Worm (Caenorhabditis elegans) whole organism, L2 larva: ENCODE data around the gene Y41G9A.17.
A peak's percentile ranks its signal among the peaks of the same experiment; 100 is the strongest.

ENCODE experiments used
- C34F6.9 ChIP-seq: fragments of 150-350 bp; optimal IDR thresholded peaks from 2 replicates; lab custom pipeline; 2014; ENCODE audit warnings: missing biosample characterization, missing genetic modification characterization
- F13H6.1 ChIP-seq: sonication (generic microtip); optimal IDR thresholded peaks from 2 replicates; lab custom pipeline; 2016; ENCODE audit warnings: missing genetic modification characterization, missing compliant biosample characterization
- R02D3.7 ChIP-seq: fragments of 150-350 bp; optimal IDR thresholded peaks from 2 replicates; lab custom pipeline; 2014; ENCODE audit warnings: missing biosample characterization, missing genetic modification characterization
- Y55F3AM.14 ChIP-seq: fragments of 200-800 bp; sonication (Bioruptor generic); optimal IDR thresholded peaks from 2 replicates; lab custom pipeline; 2018; ENCODE audit warnings: mild to moderate bottlenecking, missing genetic modification characterization, missing compliant biosample characterization
- ZK546.5 ChIP-seq: sonication (generic microtip); optimal IDR thresholded peaks from 2 replicates; lab custom pipeline; 2017; ENCODE audit warnings: missing biosample characterization, missing genetic modification characterization
- alr-1 ChIP-seq: fragments of 150-350 bp; optimal IDR thresholded peaks from 2 replicates; lab custom pipeline; 2014; ENCODE audit warnings: missing biosample characterization, missing genetic modification characterization
- aly-2 ChIP-seq: fragments of 150-350 bp; optimal IDR thresholded peaks from 2 replicates; lab custom pipeline; 2014; ENCODE audit warnings: missing biosample characterization, missing genetic modification characterization
- ama-1 ChIP-seq: fragments of 150-350 bp; optimal IDR thresholded peaks from 2 replicates; lab custom pipeline; 2018; ENCODE audit warnings: inconsistent platforms
- blmp-1 ChIP-seq: sonication (generic microtip); optimal IDR thresholded peaks from 2 replicates; lab custom pipeline; 2017; ENCODE audit warnings: missing genetic modification characterization, mild to moderate bottlenecking, missing compliant biosample characterization, antibody characterized with exemption, moderate library complexity; ENCODE audit not compliant: insufficient read depth
- ceh-16 ChIP-seq: fragments of 150-350 bp; optimal IDR thresholded peaks from 2 replicates; lab custom pipeline; 2014; ENCODE audit warnings: missing biosample characterization, missing genetic modification characterization
- ceh-82 ChIP-seq: fragments of 150-350 bp; optimal IDR thresholded peaks from 2 replicates; lab custom pipeline; 2014; ENCODE audit warnings: missing biosample characterization, missing genetic modification characterization
- crh-2 ChIP-seq: sonication (generic microtip); optimal IDR thresholded peaks from 2 replicates; lab custom pipeline; 2017; ENCODE audit warnings: missing biosample characterization, missing genetic modification characterization
- dmd-4 ChIP-seq: sonication (generic microtip); optimal IDR thresholded peaks from 2 replicates; lab custom pipeline; 2017; ENCODE audit warnings: missing biosample characterization, missing genetic modification characterization
- egl-27 ChIP-seq: sonication (generic microtip); optimal IDR thresholded peaks from 3 replicates; lab custom pipeline; 2017; ENCODE audit warnings: missing biosample characterization, missing genetic modification reagents, missing genetic modification characterization
- elt-1 ChIP-seq: fragments of 150-350 bp; optimal IDR thresholded peaks from 2 replicates; lab custom pipeline; 2014; ENCODE audit warnings: missing biosample characterization, missing genetic modification characterization
- elt-3 ChIP-seq: sonication (generic microtip); optimal IDR thresholded peaks from 2 replicates; lab custom pipeline; 2017; ENCODE audit warnings: missing biosample characterization, missing genetic modification characterization
- fos-1 ChIP-seq: fragments of 150-350 bp; optimal IDR thresholded peaks from 2 replicates; lab custom pipeline; 2014; ENCODE audit warnings: missing biosample characterization, missing genetic modification characterization
- gmeb-1 ChIP-seq: fragments of 150-350 bp; optimal IDR thresholded peaks from 2 replicates; lab custom pipeline; 2014; ENCODE audit warnings: missing biosample characterization, missing genetic modification characterization
- lin-11 ChIP-seq: fragments of 150-350 bp; sonication (generic microtip); optimal IDR thresholded peaks from 2 replicates; lab custom pipeline; 2014; ENCODE audit warnings: missing biosample characterization, missing genetic modification characterization, inconsistent platforms, mixed read lengths
- lin-13 ChIP-seq: fragments of 150-350 bp; optimal IDR thresholded peaks from 2 replicates; lab custom pipeline; 2014; ENCODE audit warnings: missing biosample characterization, missing genetic modification reagents, missing genetic modification characterization
- lin-39 ChIP-seq: fragments of 150-350 bp; optimal IDR thresholded peaks from 2 replicates; lab custom pipeline; 2014; ENCODE audit warnings: missing biosample characterization, missing genetic modification reagents, missing genetic modification characterization
- lsy-2 ChIP-seq, 2 experiments: fragments of 150-350 bp in 1 of 2; sonication (generic microtip) in 1 of 2; optimal IDR thresholded peaks; 2 replicates each; lab custom pipeline; 2014 to 2017; ENCODE audit warnings: missing biosample characterization in 2 of 2, missing genetic modification characterization in 2 of 2
- mab-5 ChIP-seq: fragments of 150-350 bp; optimal IDR thresholded peaks from 2 replicates; lab custom pipeline; 2014; ENCODE audit warnings: missing biosample characterization, missing genetic modification characterization
- mbf-1 ChIP-seq: sonication (generic microtip); optimal IDR thresholded peaks from 2 replicates; lab custom pipeline; 2017; ENCODE audit warnings: missing biosample characterization, missing genetic modification characterization
- mdl-1 ChIP-seq, 2 experiments: fragments of 150-350 bp in 1 of 2; sonication (generic microtip) in 1 of 2; optimal IDR thresholded peaks; 2 replicates each; lab custom pipeline; 2017; ENCODE audit warnings: missing biosample characterization in 2 of 2, missing genetic modification characterization in 2 of 2
- nhr-10 ChIP-seq: sonication (generic microtip); optimal IDR thresholded peaks from 2 replicates; lab custom pipeline; 2017; ENCODE audit warnings: missing biosample characterization, missing genetic modification characterization
- nhr-11 ChIP-seq: fragments of 150-350 bp; optimal IDR thresholded peaks from 2 replicates; lab custom pipeline; 2014; ENCODE audit warnings: missing biosample characterization, missing genetic modification characterization
- nhr-12 ChIP-seq: fragments of 150-350 bp; optimal IDR thresholded peaks from 2 replicates; lab custom pipeline; 2014; ENCODE audit warnings: missing biosample characterization, missing genetic modification characterization
- nhr-129 ChIP-seq: fragments of 150-350 bp; optimal IDR thresholded peaks from 2 replicates; lab custom pipeline; 2014; ENCODE audit warnings: missing biosample characterization, missing genetic modification characterization
- nhr-21 ChIP-seq: fragments of 150-350 bp; optimal IDR thresholded peaks from 2 replicates; lab custom pipeline; 2014; ENCODE audit warnings: missing biosample characterization, missing genetic modification characterization
- nhr-23 ChIP-seq: fragments of 150-350 bp; optimal IDR thresholded peaks from 2 replicates; lab custom pipeline; 2014; ENCODE audit warnings: missing biosample characterization, missing genetic modification reagents, missing genetic modification characterization
- nhr-237 ChIP-seq: fragments of 150-350 bp; optimal IDR thresholded peaks from 2 replicates; lab custom pipeline; 2014; ENCODE audit warnings: missing biosample characterization, missing genetic modification characterization
- nhr-25 ChIP-seq: fragments of 150-350 bp; sonication (generic microtip); optimal IDR thresholded peaks from 3 replicates; lab custom pipeline; 2014; ENCODE audit warnings: missing biosample characterization, missing genetic modification characterization
- nhr-6 ChIP-seq: fragments of 150-350 bp; optimal IDR thresholded peaks from 2 replicates; lab custom pipeline; 2014; ENCODE audit warnings: missing biosample characterization, missing genetic modification characterization
- nhr-77 ChIP-seq: fragments of 150-350 bp; optimal IDR thresholded peaks from 2 replicates; lab custom pipeline; 2014; ENCODE audit warnings: missing biosample characterization, missing genetic modification characterization
- peb-1 ChIP-seq: fragments of 150-350 bp; optimal IDR thresholded peaks from 2 replicates; lab custom pipeline; 2014; ENCODE audit warnings: missing biosample characterization, missing genetic modification characterization
- sem-4 ChIP-seq: fragments of 150-350 bp; optimal IDR thresholded peaks from 2 replicates; lab custom pipeline; 2014; ENCODE audit warnings: missing biosample characterization, missing genetic modification reagents, missing genetic modification characterization
- skn-1 ChIP-seq: sonication (generic microtip); optimal IDR thresholded peaks from 2 replicates; lab custom pipeline; 2017; ENCODE audit warnings: missing biosample characterization, missing genetic modification characterization
- sma-3 ChIP-seq: sonication (generic microtip); optimal IDR thresholded peaks from 2 replicates; lab custom pipeline; 2016; ENCODE audit warnings: missing genetic modification reagents, missing genetic modification characterization, missing compliant biosample characterization
- sma-9 ChIP-seq, 2 experiments: fragments of 150-350 bp in 1 of 2; sonication (generic microtip) in 1 of 2; optimal IDR thresholded peaks; 2 replicates each; lab custom pipeline; 2014 to 2016; ENCODE audit warnings: missing genetic modification characterization in 2 of 2, mild to moderate bottlenecking in 1 of 2, missing biosample characterization in 1 of 2, missing compliant biosample characterization in 1 of 2, missing genetic modification reagents in 1 of 2, moderate library complexity in 1 of 2
- snpc-4 ChIP-seq: fragments of 150-350 bp; optimal IDR thresholded peaks from 2 replicates; lab custom pipeline; 2014; ENCODE audit warnings: missing biosample characterization, missing genetic modification characterization
- unc-39 ChIP-seq: fragments of 150-350 bp; optimal IDR thresholded peaks from 2 replicates; lab custom pipeline; 2014; ENCODE audit warnings: missing biosample characterization, missing genetic modification characterization
- unc-55 ChIP-seq: fragments of 150-350 bp; sonication (generic microtip); optimal IDR thresholded peaks from 3 replicates; lab custom pipeline; 2014; ENCODE audit warnings: missing biosample characterization, missing genetic modification reagents, missing genetic modification characterization
- unc-62 ChIP-seq: fragments of 150-350 bp; optimal IDR thresholded peaks from 2 replicates; lab custom pipeline; 2014; ENCODE audit warnings: missing biosample characterization, missing genetic modification reagents, missing genetic modification characterization
- zag-1 ChIP-seq: fragments of 150-350 bp; optimal IDR thresholded peaks from 2 replicates; lab custom pipeline; 2014; ENCODE audit warnings: missing biosample characterization, missing genetic modification characterization
- ztf-1 ChIP-seq: fragments of 200-800 bp; sonication (Bioruptor generic); conservative IDR thresholded peaks from 2 replicates; pipeline ENCODE4 v1.3.6; 2022; ENCODE audit warnings: missing genetic modification characterization, missing compliant biosample characterization
- ztf-11 ChIP-seq: sonication (generic microtip); optimal IDR thresholded peaks from 2 replicates; lab custom pipeline; 2017; ENCODE audit warnings: missing biosample characterization, missing genetic modification characterization
- ztf-4 ChIP-seq: fragments of 150-350 bp; optimal IDR thresholded peaks from 2 replicates; lab custom pipeline; 2014; ENCODE audit warnings: missing biosample characterization, missing genetic modification characterization

Y41G9A.17 gene

ce11 chrX:2972272-2973042, 27.1 kb downstream of the Y41G9A.17 start (continued):
- TF ChIP-seq crh-2 (peak; percentile 62), fos-1 (tag; lab: Kevin White, UChicago) (peak; percentile 48), lsy-2 (tag; optimal IDR thresholded peaks at IDR 0.05; lab: Kevin White, UChicago) (peak in 1 of 2 experiments; percentile 14), mab-5 (tag; lab: Kevin White, UChicago) (no peak), nhr-11 (tag; lab: Kevin White, UChicago) (no peak), alr-1 (tag; lab: Kevin White, UChicago) (no peak), mbf-1 (tag; lab: Kevin White, UChicago) (no peak), unc-39 (tag; lab: Kevin White, UChicago) (no peak), mdl-1 (tag; optimal IDR thresholded peaks at IDR 0.05; lab: Kevin White, UChicago) (no peak), zag-1 (tag; lab: Kevin White, UChicago) (no peak), nhr-12 (tag; lab: Kevin White, UChicago) (no peak), elt-1 (tag; lab: Kevin White, UChicago) (no peak), elt-3 (no peak), sem-4 (tag; lab: Kevin White, UChicago) (no peak), aly-2 (tag; lab: Kevin White, UChicago) (no peak)

- TF ChIP-seq skn-1 (tag; lab: Kevin White, UChicago) (no peak), nhr-77 (tag; lab: Kevin White, UChicago) (no peak), snpc-4 (no peak), sma-3 (GFP tag; lab: Kevin White, UChicago) (peak; percentile 67), nhr-237 (tag; lab: Kevin White, UChicago) (no peak), ZK546.5 (no peak), R02D3.7 (tag; lab: Kevin White, UChicago) (no peak), mbf-1 (tag; lab: Kevin White, UChicago) (no peak), nhr-10 (tag; lab: Kevin White, UChicago) (peak; percentile 51), unc-39 (tag; lab: Kevin White, UChicago) (no peak), egl-27 (tag; lab: Kevin White, UChicago) (peak; percentile 43), lin-13 (GFP tag; lab: Kevin White, UChicago) (no peak), crh-2 (peak; percentile 58), elt-3 (no peak), lin-11 (tag; lab: Kevin White, UChicago) (peak; percentile 85), gmeb-1 (peak; percentile 3), Y55F3AM.14 (peak; percentile 68), aly-2 (tag; lab: Kevin White, UChicago) (no peak), nhr-21 (peak; percentile 63), lsy-2 (tag; optimal IDR thresholded peaks at IDR 0.05; lab: Kevin White, UChicago) (peak; percentile 9 to 83), elt-1 (tag; lab: Kevin White, UChicago) (no peak), fos-1 (tag; lab: Kevin White, UChicago) (peak; percentile 73), nhr-129 (peak; percentile 94), dmd-4 (no peak), unc-55 (GFP tag; lab: Kevin White, UChicago) (peak; percentile 51), ztf-11 (tag; lab: Kevin White, UChicago) (no peak), F13H6.1 (tag; lab: Kevin White, UChicago) (peak; percentile 86), ceh-82 (tag; lab: Kevin White, UChicago) (peak; percentile 51), nhr-23 (no peak), blmp-1 (tag; lab: Kevin White, UChicago) (peak; percentile 2), unc-62 (GFP tag; lab: Kevin White, UChicago) (peak; percentile 65), ztf-1 (GFP tag; lab: Robert Waterston, UW) (no peak), ceh-16 (tag; lab: Kevin White, UChicago) (no peak), nhr-25 (tag; lab: Kevin White, UChicago) (no peak), alr-1 (tag; lab: Kevin White, UChicago) (no peak), nhr-6 (tag; lab: Kevin White, UChicago) (no peak), zag-1 (tag; lab: Kevin White, UChicago) (peak; percentile 59), mdl-1 (tag; optimal IDR thresholded peaks at IDR 0.05; lab: Kevin White, UChicago) (peak; percentile 81 to 95), C34F6.9 (peak; percentile 93), sem-4 (tag; lab: Kevin White, UChicago) (peak; percentile 81), mab-5 (tag; lab: Kevin White, UChicago) (no peak), peb-1 (tag; lab: Kevin White, UChicago) (no peak), sma-9 (GFP tag; optimal IDR thresholded peaks at IDR 0.05; lab: Kevin White, UChicago) (peak; percentile 86), sma-9 (tag; optimal IDR thresholded peaks at IDR 0.05; lab: Kevin White, UChicago) (no peak), nhr-12 (tag; lab: Kevin White, UChicago) (no peak), ztf-4 (tag; lab: Kevin White, UChicago) (peak; percentile 67), ama-1 (lab: Kevin White, UChicago) (peak; percentile 72), lin-39 (tag; lab: Kevin White, UChicago) (no peak), nhr-11 (tag; lab: Kevin White, UChicago) (no peak)
These were observed 28.0 kb downstream of the Y41G9A.17 start for ce11 chrX:2971542-2971988.
